Fruit fly (Drosophila melanogaster): Measurements from ENCODE around the gene Atg101.
A peak's percentile ranks its signal among the peaks of the same experiment; 100 is the strongest.

The Atg101 gene

dm6 chrX:18774818-18775343 is 16.6 kb upstream of the Atg101 start, which contains the start of gene CG6891 (continued):
- peak; percentile 24 for TF ChIP-seq CG6792 (GFP tag; optimal IDR thresholded peaks at IDR 0.05)
- peak; percentile 58 for TF ChIP-seq pdm3 (GFP tag; optimal IDR thresholded peaks at IDR 0.05)
- TF ChIP-seq CG7368 (GFP tag; optimal IDR thresholded peaks at IDR 0.05): no peak
- TF ChIP-seq topi (GFP tag; optimal IDR thresholded peaks at IDR 0.05): peak; percentile 62
- peak; percentile 51; the same call in 1 of the 3 replicates for TF ChIP-seq CG8119 (GFP tag; IDR thresholded peaks at IDR 0.05)
- no peak for TF ChIP-seq Eip93F (GFP tag; optimal IDR thresholded peaks at IDR 0.05)
- peak; percentile 47 for TF ChIP-seq Hr4 (GFP tag; optimal IDR thresholded peaks at IDR 0.05)
- peak; percentile 20 for TF ChIP-seq CG34406 (GFP tag; optimal IDR thresholded peaks at IDR 0.05)
- peak; percentile 100 for TF ChIP-seq Blimp-1 (GFP tag; optimal IDR thresholded peaks at IDR 0.05)
- TF ChIP-seq vri (GFP tag; optimal IDR thresholded peaks at IDR 0.05): peak; percentile 27
- TF ChIP-seq CG16779 (tag; optimal IDR thresholded peaks at IDR 0.05): peak; percentile 36
- TF ChIP-seq ss (GFP tag; optimal IDR thresholded peaks at IDR 0.05): peak; percentile 27 to 49
- TF ChIP-seq dac (GFP tag; optimal IDR thresholded peaks at IDR 0.05): no peak
- peak; percentile 6 for TF ChIP-seq spab (GFP tag; optimal IDR thresholded peaks at IDR 0.05)
- peak; percentile 28 for TF ChIP-seq achi (GFP tag; optimal IDR thresholded peaks at IDR 0.05)
- peak; percentile 46 for TF ChIP-seq CG6808 (GFP tag; optimal IDR thresholded peaks at IDR 0.05)
- peak; percentile 60 for TF ChIP-seq esn (GFP tag; optimal IDR thresholded peaks at IDR 0.05)
- TF ChIP-seq fd59A (GFP tag; optimal IDR thresholded peaks at IDR 0.05): peak; percentile 43
- no peak for TF ChIP-seq salr (GFP tag; optimal IDR thresholded peaks at IDR 0.05)

DNA sequence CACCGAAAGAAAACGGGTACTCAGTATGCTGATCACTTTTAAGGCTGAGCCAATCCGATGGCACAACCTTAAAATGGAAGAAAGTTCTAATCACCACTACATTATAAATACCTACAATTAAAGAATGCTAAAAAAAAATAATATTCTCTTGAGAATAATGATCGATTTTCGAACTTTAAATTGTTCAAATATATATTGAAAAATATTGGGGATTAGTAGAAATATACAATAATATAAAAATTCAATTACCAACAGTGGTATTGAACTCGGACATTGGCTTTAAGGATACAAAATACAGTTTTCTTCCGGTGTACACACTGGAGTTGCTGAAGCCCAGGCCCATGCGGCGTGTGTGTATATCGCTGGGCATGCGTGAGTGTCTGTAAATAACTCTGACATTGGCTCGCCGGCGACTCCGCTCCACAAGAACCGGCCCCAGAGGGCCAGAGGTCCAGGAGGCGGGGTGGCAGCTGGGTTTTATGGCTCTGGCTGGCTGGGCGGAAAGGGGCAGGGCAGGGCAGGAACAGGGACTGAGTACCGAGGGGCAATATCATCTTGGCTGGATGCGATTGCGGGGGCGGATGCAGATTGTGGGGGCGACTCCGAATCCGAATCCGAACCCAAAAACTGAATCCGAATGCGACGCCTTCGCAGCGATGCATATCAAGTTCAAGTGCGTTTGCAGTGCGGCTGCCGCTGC is 15.5 kb upstream of the Atg101 start:
- peak; percentile 89 for TF ChIP-seq Met (GFP tag; optimal IDR thresholded peaks at IDR 0.05)
- TF ChIP-seq CG16779 (tag; optimal IDR thresholded peaks at IDR 0.05): peak; percentile 79
- peak; percentile 84 for TF ChIP-seq CG3919 (GFP tag; optimal IDR thresholded peaks at IDR 0.05)
- peak; percentile 71 for TF ChIP-seq Lpt (GFP tag; optimal IDR thresholded peaks at IDR 0.05)
- peak; percentile 87 for TF ChIP-seq CG6792 (GFP tag; optimal IDR thresholded peaks at IDR 0.05)
- peak; percentile 88 for TF ChIP-seq CG8632 (GFP tag; optimal IDR thresholded peaks at IDR 0.05)
- peak; percentile 68 for TF ChIP-seq CG31627 (GFP tag; optimal IDR thresholded peaks at IDR 0.05)
- TF ChIP-seq CG10669 (GFP tag; optimal IDR thresholded peaks at IDR 0.05): peak; percentile 85
- TF ChIP-seq CG4318 (GFP tag; optimal IDR thresholded peaks at IDR 0.05): peak; percentile 79
- TF ChIP-seq esn (GFP tag; optimal IDR thresholded peaks at IDR 0.05): peak; percentile 87
- peak; percentile 89 for TF ChIP-seq OdsH (GFP tag; optimal IDR thresholded peaks at IDR 0.05)
- peak; percentile 73 for TF ChIP-seq Sox14 (GFP tag; optimal IDR thresholded peaks at IDR 0.05)
- TF ChIP-seq spab (GFP tag; optimal IDR thresholded peaks at IDR 0.05): peak; percentile 88
- TF ChIP-seq svp (GFP tag): peak; percentile 88
- peak; percentile 90 for TF ChIP-seq CG32006 (GFP tag; optimal IDR thresholded peaks at IDR 0.05)
- TF ChIP-seq ss (GFP tag; optimal IDR thresholded peaks at IDR 0.05): peak; percentile 92
- peak; percentile 62 for TF ChIP-seq Gug (GFP tag; IDR thresholded peaks at IDR 0.05)
- peak; percentile 83 for TF ChIP-seq CG11762 (GFP tag; optimal IDR thresholded peaks at IDR 0.05; ENCODE audit: insufficient read depth)
- TF ChIP-seq Sox102F (GFP tag; optimal IDR thresholded peaks at IDR 0.05): peak; percentile 82
- TF ChIP-seq CG7368 (GFP tag; optimal IDR thresholded peaks at IDR 0.05): peak; percentile 78
- 0 out of 3 replicates have a peak, but pooled peaks have one; percentile 49 for TF ChIP-seq eg (GFP tag; IDR thresholded peaks at IDR 0.05)
- peak; percentile 72 for TF ChIP-seq CG15336 (GFP tag; IDR thresholded peaks at IDR 0.05)
- peak; percentile 93 for TF ChIP-seq CG6808 (GFP tag; optimal IDR thresholded peaks at IDR 0.05)
- TF ChIP-seq CG6163 (GFP tag; IDR thresholded peaks at IDR 0.05): peak; percentile 74
- peak; percentile 91 for TF ChIP-seq achi (GFP tag; optimal IDR thresholded peaks at IDR 0.05)
- peak; percentile 87 for TF ChIP-seq Eip93F (GFP tag; optimal IDR thresholded peaks at IDR 0.05)
- TF ChIP-seq CG10631 (GFP tag; optimal IDR thresholded peaks at IDR 0.05): peak; percentile 92
- TF ChIP-seq fd59A (GFP tag; optimal IDR thresholded peaks at IDR 0.05): peak; percentile 90
- TF ChIP-seq CG34406 (GFP tag; optimal IDR thresholded peaks at IDR 0.05): peak; percentile 87
- TF ChIP-seq Hr39 (GFP tag; optimal IDR thresholded peaks at IDR 0.05): peak; percentile 69
- peak; percentile 54 for TF ChIP-seq vri (GFP tag; optimal IDR thresholded peaks at IDR 0.05)
- TF ChIP-seq CG8119 (GFP tag; IDR thresholded peaks at IDR 0.05): peak; percentile 87
- TF ChIP-seq fkh (GFP tag; optimal IDR thresholded peaks at IDR 0.05): no peak
- TF ChIP-seq Smox (GFP tag; optimal IDR thresholded peaks at IDR 0.05): peak; percentile 86
- peak; percentile 59 for TF ChIP-seq Ets21C (GFP tag; optimal IDR thresholded peaks at IDR 0.05)
- no peak for TF ChIP-seq Hr38 (GFP tag; optimal IDR thresholded peaks at IDR 0.05)
- peak; percentile 82 for TF ChIP-seq Eip75B (GFP tag; optimal IDR thresholded peaks at IDR 0.05)
- TF ChIP-seq cyc (GFP tag; optimal IDR thresholded peaks at IDR 0.05): peak; percentile 74
- TF ChIP-seq CG8319 (GFP tag; optimal IDR thresholded peaks at IDR 0.05): peak; percentile 70
- peak; percentile 74 for TF ChIP-seq Blimp-1 (GFP tag; optimal IDR thresholded peaks at IDR 0.05)
- TF ChIP-seq salr (GFP tag; optimal IDR thresholded peaks at IDR 0.05): peak; percentile 51 to 90

All from whole organism, prepupa.